Worm (Caenorhabditis elegans) whole organism, young adult: ENCODE measurements around the gene dph-1.

ENCODE experiments used
- B0035.1 ChIP-seq: sonication (generic microtip); optimal IDR thresholded peaks from 2 replicates; lab custom pipeline; 2016; ENCODE audit warnings: missing genetic modification characterization, mild to moderate bottlenecking, missing compliant biosample characterization, missing genotype, missing genetic modification reagents
- Y67H2A.10 ChIP-seq: fragments of 200-800 bp; sonication (Bioruptor generic); conservative IDR thresholded peaks from 2 replicates; pipeline ENCODE4 v1.3.6; 2022; ENCODE audit warnings: missing genetic modification reagents, missing genetic modification characterization, missing compliant biosample characterization
- ama-1 ChIP-seq, 3 experiments: fragments of 150-350 bp in 1 of 3; sonication (generic microtip) in 2 of 3; optimal IDR thresholded peaks; 2 replicates each; lab custom pipeline; 2014 to 2018; ENCODE audit warnings: missing biosample characterization in 2 of 3, missing genetic modification characterization in 2 of 3, missing genetic modification reagents in 2 of 3
- ceh-100 ChIP-seq: fragments of 200-800 bp; sonication (Bioruptor generic); IDR thresholded peaks from 2 replicates; pipeline ENCODE4 v1.3.6; 2022; ENCODE audit warnings: missing genetic modification reagents, missing genetic modification characterization, missing compliant biosample characterization
- die-1 ChIP-seq: sonication (generic microtip); optimal IDR thresholded peaks from 2 replicates; lab custom pipeline; 2016; ENCODE audit warnings: missing genotype, mild to moderate bottlenecking, missing genetic modification characterization, missing compliant biosample characterization
- lag-1 ChIP-seq: fragments of 200-800 bp; sonication (Bioruptor generic); IDR thresholded peaks from 2 replicates; pipeline ENCODE4 v1.3.6; 2022; ENCODE audit warnings: missing genetic modification reagents, missing genetic modification characterization, missing compliant biosample characterization
- let-526 ChIP-seq: fragments of 200-800 bp; sonication (Bioruptor generic); IDR thresholded peaks from 2 replicates; pipeline ENCODE4 v1.3.6; 2022; ENCODE audit warnings: missing genetic modification reagents, missing genetic modification characterization, missing compliant biosample characterization
- madf-10 ChIP-seq: sonication (generic microtip); optimal IDR thresholded peaks from 2 replicates; lab custom pipeline; 2016; ENCODE audit warnings: mild to moderate bottlenecking, missing genetic modification characterization, missing compliant biosample characterization
- mcd-1 ChIP-seq: fragments of 200-800 bp; sonication (Bioruptor generic); IDR thresholded peaks from 2 replicates; pipeline ENCODE4 v1.3.6; 2022; ENCODE audit warnings: missing genetic modification reagents, missing genetic modification characterization, missing compliant biosample characterization
- mes-4 ChIP-seq: sonication (generic microtip); optimal IDR thresholded peaks from 2 replicates; lab custom pipeline; 2016; ENCODE audit warnings: missing genotype, missing genetic modification characterization, missing compliant biosample characterization
- nfya-1 ChIP-seq: sonication (generic microtip); optimal IDR thresholded peaks from 2 replicates; lab custom pipeline; 2017; ENCODE audit warnings: antibody characterized with exemption, missing compliant biosample characterization, missing genetic modification characterization, borderline replicate concordance; ENCODE audit not compliant: insufficient read depth
- sea-2 ChIP-seq: fragments of 200-800 bp; sonication (Bioruptor generic); IDR thresholded peaks from 2 replicates; pipeline ENCODE4 v1.3.6; 2022; ENCODE audit warnings: missing genetic modification characterization, missing compliant biosample characterization

DNA sequence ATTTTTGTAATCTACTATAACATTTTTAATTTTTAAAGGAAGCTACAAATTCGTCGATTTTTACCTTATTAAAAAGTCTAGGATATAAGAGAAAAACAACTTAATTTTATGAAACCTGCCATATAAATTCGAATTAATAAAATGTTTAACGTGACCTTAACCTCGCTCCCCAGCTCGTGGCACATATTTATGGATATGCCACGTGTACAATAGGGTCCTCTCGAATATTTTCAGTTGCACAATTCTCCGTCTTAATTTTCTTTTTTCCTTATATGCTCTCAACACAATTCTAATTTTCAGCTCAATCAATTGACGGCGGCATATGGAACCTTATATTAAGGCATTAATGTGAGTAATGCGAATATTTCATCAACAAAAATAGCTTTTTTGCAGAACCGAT, 29.6 kb downstream of the dph-1 start, which contains the start of gene F34D10.4:
- TF ChIP-seq madf-10 (tag; lab: Kevin White, UChicago): no peak
- TF ChIP-seq ceh-100 (GFP tag; lab: Robert Waterston, UW): no peak
- TF ChIP-seq Y67H2A.10: no peak
- no peak for TF ChIP-seq let-526 (GFP tag; lab: Robert Waterston, UW)
- TF ChIP-seq mcd-1 (GFP tag; lab: Robert Waterston, UW): no peak
- no peak for TF ChIP-seq sea-2 (GFP tag; lab: Robert Waterston, UW)
- TF ChIP-seq mes-4 (tag; lab: Kevin White, UChicago): no peak
- no peak for TF ChIP-seq lag-1 (GFP tag; lab: Robert Waterston, UW)
- no peak for TF ChIP-seq B0035.1 (tag; lab: Kevin White, UChicago)
- TF ChIP-seq nfya-1 (tag; lab: Kevin White, UChicago): no peak
- TF ChIP-seq die-1 (tag; lab: Kevin White, UChicago): no peak
- no peak for TF ChIP-seq ama-1 (optimal IDR thresholded peaks at IDR 0.05; lab: Kevin White, UChicago)
- no peak for TF ChIP-seq ama-1 (GFP tag; optimal IDR thresholded peaks at IDR 0.05; lab: Kevin White, UChicago)
